Fruit fly (Drosophila melanogaster) whole organism, embryonic: Measurements from ENCODE around the gene a10.

Experiments
- BtbVII ChIP-seq: fragments of 200-800 bp; sonication (Bioruptor generic); optimal IDR thresholded peaks from 3 replicates; lab custom pipeline; 2017; ENCODE audit warnings: missing biosample characterization, mild to moderate bottlenecking, missing genetic modification characterization
- CG12659 ChIP-seq: fragments of 200-800 bp; sonication (Bioruptor generic); optimal IDR thresholded peaks from 3 replicates; lab custom pipeline; 2017; ENCODE audit warnings: mild to moderate bottlenecking, missing biosample characterization, missing genetic modification reagents, missing genetic modification characterization
- CG13424 ChIP-seq: fragments of 200-800 bp; sonication (Bioruptor generic); optimal IDR thresholded peaks from 2 replicates; lab custom pipeline; 2019; ENCODE audit warnings: missing biosample characterization, mild to moderate bottlenecking, missing genetic modification characterization, moderate library complexity
- CG13624 ChIP-seq: fragments of 200-800 bp; sonication (Bioruptor generic); optimal IDR thresholded peaks from 2 replicates; lab custom pipeline; 2016; ENCODE audit warnings: missing biosample characterization, missing genetic modification characterization
- CG14860 ChIP-seq: fragments of 200-800 bp; sonication (Bioruptor generic); IDR thresholded peaks from 3 replicates; pipeline ENCODE4 v1.3.6; 2022; ENCODE audit warnings: missing biosample characterization, missing genetic modification characterization; ENCODE audit not compliant: partially characterized antibody
- CG16863 ChIP-seq: fragments of 200-800 bp; sonication (Bioruptor generic); optimal IDR thresholded peaks from 3 replicates; lab custom pipeline; 2016; ENCODE audit warnings: missing biosample characterization, missing genetic modification characterization
- CG17186 ChIP-seq: fragments of 200-800 bp; sonication (Bioruptor generic); optimal IDR thresholded peaks from 3 replicates; lab custom pipeline; 2017; ENCODE audit warnings: missing biosample characterization, missing genetic modification reagents, missing genetic modification characterization
- CG2116 ChIP-seq: fragments of 200-800 bp; sonication (Bioruptor generic); optimal IDR thresholded peaks from 3 replicates; lab custom pipeline; 2018; ENCODE audit warnings: missing biosample characterization, mild to moderate bottlenecking, missing genetic modification characterization
- CG30431 ChIP-seq: fragments of 200-800 bp; sonication (Bioruptor generic); optimal IDR thresholded peaks from 2 replicates; lab custom pipeline; 2017; ENCODE audit warnings: missing biosample characterization, missing genetic modification characterization
- CG3995 ChIP-seq: fragments of 200-800 bp; sonication (Bioruptor generic); optimal IDR thresholded peaks from 3 replicates; lab custom pipeline; 2016; ENCODE audit warnings: missing biosample characterization, missing genetic modification characterization
- CG43689 ChIP-seq: fragments of 200-800 bp; sonication (Bioruptor generic); IDR thresholded peaks from 2 replicates; pipeline ENCODE4 v1.3.6; 2022; ENCODE audit warnings: missing biosample characterization, missing genetic modification characterization
- CG5953 ChIP-seq: fragments of 200-800 bp; sonication (Bioruptor generic); IDR thresholded peaks from 2 replicates; pipeline ENCODE4 v1.3.6; 2022; ENCODE audit warnings: missing biosample characterization, missing genetic modification characterization
- CG6813 ChIP-seq: fragments of 200-800 bp; sonication (Bioruptor generic); optimal IDR thresholded peaks from 2 replicates; lab custom pipeline; 2017; ENCODE audit warnings: missing biosample characterization, missing genetic modification characterization, mild to moderate bottlenecking, moderate library complexity, missing genetic modification reagents
- CG7372 ChIP-seq: fragments of 200-800 bp; sonication (Bioruptor generic); IDR thresholded peaks from 2 replicates; pipeline ENCODE4 v1.3.6; 2022; ENCODE audit warnings: missing biosample characterization, missing genetic modification characterization
- CG8359 ChIP-seq: fragments of 200-800 bp; sonication (Bioruptor generic); optimal IDR thresholded peaks from 2 replicates; lab custom pipeline; 2017; ENCODE audit warnings: missing biosample characterization, mild to moderate bottlenecking, missing genetic modification characterization, borderline replicate concordance
- CG8388 ChIP-seq: fragments of 200-800 bp; sonication (Bioruptor generic); optimal IDR thresholded peaks from 2 replicates; lab custom pipeline; 2019; ENCODE audit warnings: missing biosample characterization, mild to moderate bottlenecking, missing genetic modification characterization, moderate library complexity
- CG9215 ChIP-seq: fragments of 200-800 bp; sonication (Bioruptor generic); IDR thresholded peaks from 2 replicates; pipeline ENCODE4 v1.3.6; 2022; ENCODE audit warnings: missing biosample characterization, missing genetic modification characterization
- Drgx ChIP-seq: fragments of 200-800 bp; sonication (Bioruptor generic); IDR thresholded peaks from 2 replicates; pipeline ENCODE4 v1.3.6; 2022; ENCODE audit warnings: missing biosample characterization, missing genetic modification characterization
- Hand ChIP-seq: fragments of 200-800 bp; sonication (Bioruptor generic); optimal IDR thresholded peaks from 2 replicates; lab custom pipeline; 2017; ENCODE audit warnings: mild to moderate bottlenecking, missing biosample characterization, missing genetic modification reagents, missing genetic modification characterization
- Hr39 ChIP-seq: fragments of >200 bp; optimal IDR thresholded peaks from 2 replicates; lab custom pipeline; 2017
- Hsf ChIP-seq: fragments of 200-800 bp; sonication (Bioruptor generic); optimal IDR thresholded peaks from 3 replicates; lab custom pipeline; 2016; ENCODE audit warnings: missing biosample characterization, missing genetic modification characterization
- Max ChIP-seq: fragments of 200-800 bp; sonication (Bioruptor generic); optimal IDR thresholded peaks from 2 replicates; lab custom pipeline; 2016; ENCODE audit warnings: missing biosample characterization, mild to moderate bottlenecking, missing genetic modification characterization
- Myb ChIP-seq: fragments of 200-800 bp; sonication (Bioruptor generic); optimal IDR thresholded peaks from 2 replicates; lab custom pipeline; 2016; ENCODE audit warnings: missing biosample characterization, missing genetic modification characterization
- Nf-YA ChIP-seq: fragments of 200-800 bp; sonication (Bioruptor generic); IDR thresholded peaks from 2 replicates; pipeline ENCODE4 v1.3.6; 2022; ENCODE audit warnings: missing biosample characterization, missing genetic modification characterization
- NfI ChIP-seq: fragments of 200-800 bp; sonication (Bioruptor generic); optimal IDR thresholded peaks from 3 replicates; lab custom pipeline; 2018; ENCODE audit warnings: missing biosample characterization, mild to moderate bottlenecking, missing genetic modification characterization, moderate library complexity
- Oaz ChIP-seq: fragments of 200-800 bp; sonication (Bioruptor generic); IDR thresholded peaks from 2 replicates; pipeline ENCODE4 v1.3.6; 2022; ENCODE audit warnings: missing biosample characterization, missing genetic modification characterization
- Ravus ChIP-seq: fragments of 200-800 bp; sonication (Bioruptor generic); IDR thresholded peaks from 2 replicates; pipeline ENCODE4 v1.3.6; 2022; ENCODE audit warnings: missing biosample characterization, missing genetic modification characterization
- Rx ChIP-seq: fragments of 200-800 bp; sonication (Bioruptor generic); IDR thresholded peaks from 2 replicates; pipeline ENCODE4 v1.3.6; 2022; ENCODE audit warnings: missing biosample characterization, missing genetic modification characterization
- Taf1 ChIP-seq: fragments of 200-800 bp; sonication (Bioruptor generic); IDR thresholded peaks from 2 replicates; pipeline ENCODE4 v1.3.6; 2022; ENCODE audit warnings: missing biosample characterization, missing genetic modification characterization
- Xbp1 ChIP-seq: fragments of 200-800 bp; sonication (Bioruptor generic); optimal IDR thresholded peaks from 3 replicates; lab custom pipeline; 2016; ENCODE audit warnings: missing biosample characterization, mild to moderate bottlenecking, missing genetic modification characterization
- Xrp1 ChIP-seq: fragments of 200-800 bp; sonication (Bioruptor generic); IDR thresholded peaks from 2 replicates; pipeline ENCODE4 v1.3.6; 2022; ENCODE audit warnings: missing biosample characterization, missing genetic modification characterization
- amos ChIP-seq: fragments of 200-800 bp; sonication (Bioruptor generic); IDR thresholded peaks from 2 replicates; pipeline ENCODE4 v1.3.6; 2022; ENCODE audit warnings: missing biosample characterization, missing genetic modification characterization; ENCODE audit not compliant: partially characterized antibody
- ara ChIP-seq: fragments of 200-800 bp; sonication (Bioruptor generic); IDR thresholded peaks from 2 replicates; pipeline ENCODE4 v1.3.6; 2022; ENCODE audit warnings: missing biosample characterization, missing genetic modification characterization
- gem ChIP-seq: fragments of 200-800 bp; sonication (Bioruptor generic); optimal IDR thresholded peaks from 2 replicates; lab custom pipeline; 2019; ENCODE audit warnings: missing biosample characterization, mild to moderate bottlenecking, missing genetic modification characterization, moderate library complexity
- ken ChIP-seq: fragments of 200-800 bp; sonication (Bioruptor generic); IDR thresholded peaks from 3 replicates; pipeline ENCODE4 v1.3.6; 2022; ENCODE audit warnings: missing biosample characterization, missing genetic modification characterization
- nerfin-1 ChIP-seq: fragments of 200-800 bp; sonication (Bioruptor generic); optimal IDR thresholded peaks from 3 replicates; lab custom pipeline; 2019; ENCODE audit warnings: missing biosample characterization, mild to moderate bottlenecking, missing genetic modification characterization, moderate library complexity
- otp ChIP-seq: fragments of 200-800 bp; sonication (Bioruptor generic); IDR thresholded peaks from 3 replicates; pipeline ENCODE4, ENCODE4 v1.3.6; 2022; ENCODE audit warnings: missing biosample characterization, missing genetic modification characterization
- pita ChIP-seq: fragments of 200-800 bp; sonication (Bioruptor generic); optimal IDR thresholded peaks from 2 replicates; lab custom pipeline; 2017; ENCODE audit warnings: missing biosample characterization, mild to moderate bottlenecking, missing genetic modification characterization
- ranshi ChIP-seq: fragments of 200-800 bp; sonication (Bioruptor generic); IDR thresholded peaks from 2 replicates; pipeline ENCODE4 v1.3.6; 2022; ENCODE audit warnings: missing biosample characterization, missing genetic modification characterization
- sens ChIP-seq: fragments of 200-800 bp; sonication (Bioruptor generic); peaks from one replicate; lab custom pipeline; 2016; ENCODE audit warnings: missing biosample characterization, missing genetic modification characterization
- seq ChIP-seq: fragments of 200-800 bp; sonication (Bioruptor generic); IDR thresholded peaks from 2 replicates; pipeline ENCODE4 v1.3.6; 2022; ENCODE audit warnings: missing biosample characterization, missing genetic modification characterization
- shn ChIP-seq: fragments of 200-800 bp; sonication (Bioruptor generic); optimal IDR thresholded peaks from 3 replicates; lab custom pipeline; 2016; ENCODE audit warnings: missing biosample characterization, missing genetic modification characterization
- sim ChIP-seq: fragments of 200-800 bp; sonication (Bioruptor generic); IDR thresholded peaks from 2 replicates; pipeline ENCODE4 v1.3.6; 2022; ENCODE audit warnings: missing biosample characterization, missing genetic modification characterization
- sna ChIP-seq: fragments of 200-800 bp; sonication (Bioruptor generic); IDR thresholded peaks from 2 replicates; pipeline ENCODE4 v1.3.6; 2022; ENCODE audit warnings: missing biosample characterization, missing genetic modification characterization; ENCODE audit not compliant: partially characterized antibody
- tin ChIP-seq: fragments of 200-800 bp; sonication (Bioruptor generic); optimal IDR thresholded peaks from 3 replicates; lab custom pipeline; 2016; ENCODE audit warnings: missing biosample characterization, missing genetic modification characterization
- tio ChIP-seq: fragments of 200-800 bp; sonication (Bioruptor generic); optimal IDR thresholded peaks from 2 replicates; lab custom pipeline; 2017; ENCODE audit warnings: missing biosample characterization, missing genetic modification characterization, inconsistent platforms
- tup ChIP-seq: fragments of 200-800 bp; sonication (Bioruptor generic); optimal IDR thresholded peaks from 2 replicates; lab custom pipeline; 2016; ENCODE audit warnings: missing biosample characterization, mild to moderate bottlenecking, missing genetic modification characterization, moderate library complexity
- vfl ChIP-seq: fragments of 200-800 bp; sonication (Bioruptor generic); optimal IDR thresholded peaks from 2 replicates; lab custom pipeline; 2016; ENCODE audit warnings: missing biosample characterization, missing genetic modification characterization
- vvl ChIP-seq: fragments of 200-800 bp; sonication (Bioruptor generic); IDR thresholded peaks from 2 replicates; pipeline ENCODE4 v1.3.6; 2022; ENCODE audit warnings: missing biosample characterization, missing genetic modification characterization

Gene a10

dm6 chr3L:17015663-17016575 is 7.6 kb downstream of the a10 start, which contains the start of the genes CG6664 and CG7728 (continued):
- TF ChIP-seq ranshi (GFP tag; lab: Robert Waterston, UW) (no peak; the same call in 1 of the 2 replicates), CG7372 (GFP tag; lab: Robert Waterston, UW) (no peak), vvl (GFP tag; lab: Robert Waterston, UW) (peak; percentile 28), CG8388 (GFP tag; lab: Kevin White, UChicago) (no peak), seq (GFP tag; lab: Robert Waterston, UW) (no peak), shn (GFP tag; lab: Kevin White, UChicago) (peak; percentile 34), ken (GFP tag; lab: Robert Waterston, UW) (peak; percentile 76), Taf1 (GFP tag; lab: Robert Waterston, UW) (no peak; the same call in 1 of the 2 replicates), pita (GFP tag; lab: Kevin White, UChicago) (no peak), vfl (GFP tag; lab: Kevin White, UChicago) (peak; percentile 35), CG14860 (no peak; the same call in 2 of the 3 replicates), Hr39 (lab: Kevin White, UChicago) (no peak), CG30431 (GFP tag; lab: Kevin White, UChicago) (no peak), nerfin-1 (tag; lab: Kevin White, UChicago) (peak; percentile 43), NfI (GFP tag; lab: Kevin White, UChicago) (peak; percentile 38), CG3995 (GFP tag; lab: Kevin White, UChicago) (no peak), gem (tag; lab: Kevin White, UChicago) (no peak), Myb (GFP tag; lab: Kevin White, UChicago) (peak; percentile 12), CG12659 (GFP tag; lab: Kevin White, UChicago) (peak; percentile 63), CG9215 (GFP tag; lab: Robert Waterston, UW) (peak; percentile 46), CG13424 (tag; lab: Kevin White, UChicago) (peak; percentile 68), tup (GFP tag; lab: Kevin White, UChicago) (no peak), Rx (GFP tag; lab: Robert Waterston, UW) (peak; percentile 50; the same call in 1 of the 2 replicates), Max (peak; percentile 46), CG16863 (GFP tag; lab: Kevin White, UChicago) (peak; percentile 20), Nf-YA (GFP tag; lab: Robert Waterston, UW) (no peak), amos (GFP tag; lab: Robert Waterston, UW) (peak; percentile 60; the same call in 1 of the 2 replicates), otp (GFP tag; lab: Robert Waterston, UW) (0 out of 3 replicates have a peak, but pooled peaks have one; percentile 33), ara (GFP tag; lab: Robert Waterston, UW) (no peak), Xbp1 (GFP tag; lab: Kevin White, UChicago) (peak; percentile 60), CG17186 (peak; percentile 12), sna (GFP tag; lab: Robert Waterston, UW) (peak; percentile 36; the same call in 1 of the 2 replicates), sim (GFP tag; lab: Robert Waterston, UW) (no peak), CG8359 (GFP tag; lab: Kevin White, UChicago) (no peak), tin (GFP tag; lab: Kevin White, UChicago) (peak; percentile 44), Drgx (GFP tag; lab: Robert Waterston, UW) (peak; percentile 38), Oaz (GFP tag; lab: Robert Waterston, UW) (no peak), CG6813 (GFP tag; lab: Kevin White, UChicago) (no peak), CG2116 (GFP tag; lab: Kevin White, UChicago) (peak; percentile 42), CG5953 (GFP tag; lab: Robert Waterston, UW) (no peak), CG43689 (no peak), Xrp1 (no peak), Hand (GFP tag; lab: Kevin White, UChicago) (no peak), CG13624 (GFP tag; lab: Kevin White, UChicago) (peak; percentile 37), sens (GFP tag; lab: Kevin White, UChicago) (peak; percentile 84), Hsf (GFP tag; lab: Kevin White, UChicago) (peak; percentile 46), Ravus (no peak), BtbVII (GFP tag; lab: Kevin White, UChicago) (no peak), tio (GFP tag; lab: Kevin White, UChicago) (no peak)
